Fruit fly (Drosophila melanogaster) whole organism, embryonic: Measurements from ENCODE around the gene CG16854.

ENCODE experiments used
- BEAF-32 ChIP-seq: fragments of 200-800 bp; sonication (Bioruptor generic); optimal IDR thresholded peaks from 3 replicates; lab custom pipeline; 2017; ENCODE audit warnings: missing biosample characterization, missing genetic modification characterization, mild to moderate bottlenecking, moderate library complexity, missing genetic modification reagents
- CG10274 ChIP-seq: fragments of 200-800 bp; sonication (Bioruptor generic); optimal IDR thresholded peaks from 3 replicates; lab custom pipeline; 2017; ENCODE audit warnings: missing biosample characterization, mild to moderate bottlenecking, missing genetic modification characterization
- CG11247 ChIP-seq: fragments of 200-800 bp; sonication (Bioruptor generic); IDR thresholded peaks from 2 replicates; pipeline ENCODE4 v1.3.6; 2022; ENCODE audit warnings: missing biosample characterization, missing genetic modification characterization
- CG13775 ChIP-seq: fragments of 200-800 bp; sonication (Bioruptor generic); optimal IDR thresholded peaks from 3 replicates; lab custom pipeline; 2017; ENCODE audit warnings: missing biosample characterization, mild to moderate bottlenecking, missing genetic modification characterization
- CG14050 ChIP-seq: fragments of 200-800 bp; sonication (Bioruptor generic); IDR thresholded peaks from 3 replicates; pipeline ENCODE4 v1.3.6; 2022; ENCODE audit warnings: missing biosample characterization, missing genetic modification characterization
- CG17568 ChIP-seq: fragments of 200-800 bp; sonication (Bioruptor generic); optimal IDR thresholded peaks from 2 replicates; lab custom pipeline; 2018; ENCODE audit warnings: missing biosample characterization, mild to moderate bottlenecking, missing genetic modification characterization, moderate library complexity
- CG18262 ChIP-seq: fragments of 200-800 bp; optimal IDR thresholded peaks from 3 replicates; lab custom pipeline; 2019; ENCODE audit warnings: missing biosample characterization, mild to moderate bottlenecking, missing genetic modification characterization, moderate library complexity
- CG31224 ChIP-seq: fragments of 200-800 bp; sonication (Bioruptor generic); IDR thresholded peaks from 2 replicates; pipeline ENCODE4 v1.3.6; 2022; ENCODE audit warnings: missing biosample characterization, missing genetic modification characterization
- CG3163 ChIP-seq: fragments of 200-800 bp; sonication (Bioruptor generic); optimal IDR thresholded peaks from 3 replicates; lab custom pipeline; 2016; ENCODE audit warnings: missing biosample characterization, missing genetic modification characterization
- CG6254 ChIP-seq: fragments of 200-800 bp; sonication (Bioruptor generic); optimal IDR thresholded peaks from 3 replicates; lab custom pipeline; 2017; ENCODE audit warnings: mild to moderate bottlenecking, missing biosample characterization, missing genetic modification reagents, missing genetic modification characterization
- CG6654 ChIP-seq: fragments of 200-800 bp; sonication (Bioruptor generic); optimal IDR thresholded peaks from 2 replicates; lab custom pipeline; 2017; ENCODE audit warnings: missing biosample characterization, mild to moderate bottlenecking, missing genetic modification characterization
- CG6683 ChIP-seq: fragments of 200-800 bp; sonication (Bioruptor generic); optimal IDR thresholded peaks from 2 replicates; lab custom pipeline; 2017; ENCODE audit warnings: missing biosample characterization, mild to moderate bottlenecking, missing genetic modification characterization, missing genetic modification reagents
- CG6813 ChIP-seq: fragments of 200-800 bp; sonication (Bioruptor generic); optimal IDR thresholded peaks from 2 replicates; lab custom pipeline; 2017; ENCODE audit warnings: missing biosample characterization, missing genetic modification characterization, mild to moderate bottlenecking, moderate library complexity, missing genetic modification reagents
- CG7928 ChIP-seq: fragments of 200-800 bp; sonication (Bioruptor generic); optimal IDR thresholded peaks from 2 replicates; lab custom pipeline; 2017; ENCODE audit warnings: missing biosample characterization, mild to moderate bottlenecking, missing genetic modification characterization
- CG7987 ChIP-seq: fragments of 200-800 bp; sonication (Bioruptor generic); optimal IDR thresholded peaks from 2 replicates; lab custom pipeline; 2018; ENCODE audit warnings: missing biosample characterization, mild to moderate bottlenecking, missing genetic modification characterization, moderate library complexity
- CG8281 ChIP-seq: fragments of 200-800 bp; sonication (Bioruptor generic); optimal IDR thresholded peaks from 2 replicates; lab custom pipeline; 2018; ENCODE audit warnings: missing biosample characterization, mild to moderate bottlenecking, missing genetic modification characterization, moderate library complexity
- CG8359 ChIP-seq: fragments of 200-800 bp; sonication (Bioruptor generic); optimal IDR thresholded peaks from 2 replicates; lab custom pipeline; 2017; ENCODE audit warnings: missing biosample characterization, mild to moderate bottlenecking, missing genetic modification characterization, borderline replicate concordance
- CG8765 ChIP-seq: fragments of 200-800 bp; sonication (Bioruptor generic); IDR thresholded peaks from 2 replicates; pipeline ENCODE4 v1.3.6; 2022; ENCODE audit warnings: missing biosample characterization, missing genetic modification characterization
- Chrac-16 ChIP-seq: fragments of 200-800 bp; sonication (Bioruptor generic); optimal IDR thresholded peaks from 3 replicates; lab custom pipeline; 2016; ENCODE audit warnings: missing biosample characterization, missing genetic modification characterization
- Dfd ChIP-seq, 2 experiments: fragments of >200 bp; optimal IDR thresholded peaks; 2 replicates each; lab custom pipeline; 2017; ENCODE audit warnings: missing biosample characterization in 2 of 2, missing genetic modification characterization in 2 of 2
- Nf-YB ChIP-seq: fragments of 200-800 bp; sonication (Bioruptor generic); optimal IDR thresholded peaks from 3 replicates; lab custom pipeline; 2019; ENCODE audit warnings: missing biosample characterization, mild to moderate bottlenecking, missing genetic modification characterization, moderate library complexity
- Pdp1 ChIP-seq, 2 experiments: fragments of 200-800 bp; sonication (Bioruptor generic); optimal IDR thresholded peaks; 3 replicates each; lab custom pipeline; 2016; ENCODE audit warnings: missing biosample characterization in 2 of 2, missing genetic modification characterization in 2 of 2, mild to moderate bottlenecking in 1 of 2, moderate library complexity in 1 of 2
- Side ChIP-seq: fragments of 200-800 bp; sonication (Bioruptor generic); optimal IDR thresholded peaks from 2 replicates; lab custom pipeline; 2016; ENCODE audit warnings: missing biosample characterization, missing genetic modification characterization
- Sin3A ChIP-seq: fragments of >200 bp; optimal IDR thresholded peaks from 2 replicates; lab custom pipeline; 2018
- Sry-δ ChIP-seq: fragments of 200-800 bp; sonication (Bioruptor generic); optimal IDR thresholded peaks from 2 replicates; lab custom pipeline; 2016; ENCODE audit warnings: missing biosample characterization, missing genetic modification characterization
- ato ChIP-seq: fragments of 200-800 bp; sonication (Bioruptor generic); IDR thresholded peaks from 2 replicates; pipeline ENCODE4 v1.3.6; 2022; ENCODE audit warnings: missing biosample characterization, missing genetic modification characterization; ENCODE audit not compliant: partially characterized antibody
- bbx ChIP-seq: fragments of 200-800 bp; sonication (Bioruptor generic); IDR thresholded peaks from 2 replicates; pipeline ENCODE4 v1.3.6; 2022; ENCODE audit warnings: missing biosample characterization, missing genetic modification characterization; ENCODE audit not compliant: partially characterized antibody
- corto ChIP-seq: fragments of 200-800 bp; sonication (Bioruptor generic); optimal IDR thresholded peaks from 2 replicates; lab custom pipeline; 2016; ENCODE audit warnings: missing biosample characterization, mild to moderate bottlenecking, missing genetic modification characterization, moderate library complexity
- gce ChIP-seq: fragments of 200-800 bp; sonication (Bioruptor generic); IDR thresholded peaks from 3 replicates; pipeline ENCODE4 v1.3.6; 2022; ENCODE audit warnings: missing biosample characterization, missing genetic modification characterization
- gem ChIP-seq: fragments of 200-800 bp; sonication (Bioruptor generic); optimal IDR thresholded peaks from 2 replicates; lab custom pipeline; 2019; ENCODE audit warnings: missing biosample characterization, mild to moderate bottlenecking, missing genetic modification characterization, moderate library complexity
- gro ChIP-seq: fragments of 200-800 bp; sonication (Bioruptor generic); optimal IDR thresholded peaks from 2 replicates; lab custom pipeline; 2016; ENCODE audit warnings: missing biosample characterization, missing genetic modification characterization
- insv ChIP-seq, 2 experiments: fragments of 200-800 bp; sonication (Bioruptor generic); optimal IDR thresholded peaks; 3 replicates each; lab custom pipeline; 2016 to 2018; ENCODE audit warnings: missing biosample characterization in 2 of 2, missing genetic modification characterization in 2 of 2
- inv ChIP-seq: fragments of 200-800 bp; sonication (Bioruptor generic); IDR thresholded peaks from 2 replicates; pipeline ENCODE4 v1.3.6; 2022; ENCODE audit warnings: missing biosample characterization, missing genetic modification characterization; ENCODE audit not compliant: partially characterized antibody
- lilli ChIP-seq: fragments of 200-800 bp; sonication (Bioruptor generic); optimal IDR thresholded peaks from 3 replicates; lab custom pipeline; 2016; ENCODE audit warnings: missing biosample characterization, missing genetic modification characterization
- mam ChIP-seq: fragments of 200-800 bp; sonication (Bioruptor generic); optimal IDR thresholded peaks from 3 replicates; lab custom pipeline; 2016; ENCODE audit warnings: missing biosample characterization, missing genetic modification characterization
- nerfin-2 ChIP-seq: fragments of 200-800 bp; sonication (Bioruptor generic); IDR thresholded peaks from 2 replicates; pipeline ENCODE4 v1.3.6; 2022; ENCODE audit warnings: missing biosample characterization, missing genetic modification characterization; ENCODE audit not compliant: partially characterized antibody
- pb ChIP-seq: fragments of 200-800 bp; sonication (Bioruptor generic); optimal IDR thresholded peaks from 3 replicates; lab custom pipeline; 2016; ENCODE audit warnings: missing biosample characterization, missing genetic modification characterization
- ro ChIP-seq: fragments of 200-800 bp; sonication (Bioruptor generic); IDR thresholded peaks from 2 replicates; pipeline ENCODE4 v1.3.6; 2022; ENCODE audit warnings: missing biosample characterization, missing genetic modification characterization
- run ChIP-seq: fragments of 200-800 bp; sonication (Bioruptor generic); optimal IDR thresholded peaks from 3 replicates; lab custom pipeline; 2018; ENCODE audit warnings: missing biosample characterization, mild to moderate bottlenecking, missing genetic modification characterization
- salm ChIP-seq: fragments of 200-800 bp; sonication (Bioruptor generic); optimal IDR thresholded peaks from 2 replicates; lab custom pipeline; 2018; ENCODE audit warnings: missing biosample characterization, mild to moderate bottlenecking, missing genetic modification characterization
- sc ChIP-seq, 3 experiments: fragments of >200 bp in 2 of 3; fragments of 200-800 bp in 1 of 3; sonication (Bioruptor generic) in 1 of 3; optimal IDR thresholded peaks; 2 replicates in 2 of 3; 3 replicates in 1 of 3; lab custom pipeline; 2017; ENCODE audit warnings: mild to moderate bottlenecking in 1 of 3, missing biosample characterization in 1 of 3, missing genetic modification characterization in 1 of 3, missing genetic modification reagents in 1 of 3
- sens-2 ChIP-seq: fragments of 200-800 bp; sonication (Bioruptor generic); IDR thresholded peaks from 2 replicates; pipeline ENCODE4 v1.3.6; 2022; ENCODE audit warnings: missing biosample characterization, missing genetic modification characterization
- seq ChIP-seq: fragments of 200-800 bp; sonication (Bioruptor generic); IDR thresholded peaks from 2 replicates; pipeline ENCODE4 v1.3.6; 2022; ENCODE audit warnings: missing biosample characterization, missing genetic modification characterization
- sna ChIP-seq: fragments of 200-800 bp; sonication (Bioruptor generic); IDR thresholded peaks from 2 replicates; pipeline ENCODE4 v1.3.6; 2022; ENCODE audit warnings: missing biosample characterization, missing genetic modification characterization; ENCODE audit not compliant: partially characterized antibody
- stc ChIP-seq: fragments of 200-800 bp; sonication (Bioruptor generic); IDR thresholded peaks from 2 replicates; pipeline ENCODE4 v1.3.6; 2022; ENCODE audit warnings: missing biosample characterization, missing genetic modification characterization
- tna ChIP-seq: fragments of 200-800 bp; sonication (Bioruptor generic); IDR thresholded peaks from 2 replicates; pipeline ENCODE4 v1.3.6; 2022; ENCODE audit warnings: missing biosample characterization, missing genetic modification characterization; ENCODE audit not compliant: partially characterized antibody
- vvl ChIP-seq: fragments of 200-800 bp; sonication (Bioruptor generic); IDR thresholded peaks from 2 replicates; pipeline ENCODE4 v1.3.6; 2022; ENCODE audit warnings: missing biosample characterization, missing genetic modification characterization
- z ChIP-seq: fragments of 200-800 bp; sonication (Bioruptor generic); IDR thresholded peaks from 3 replicates; pipeline ENCODE4 v1.3.6; 2022; ENCODE audit warnings: missing biosample characterization, missing genetic modification characterization
- zfh1 ChIP-seq: fragments of 200-800 bp; sonication (Bioruptor generic); IDR thresholded peaks from 3 replicates; pipeline ENCODE4 v1.3.6; 2022; ENCODE audit warnings: missing biosample characterization, missing genetic modification characterization

The CG16854 gene

dm6 chr2L:11066887-11067459 lies 19.5 kb upstream of the CG16854 start, which contains the start of gene Samuel (continued):
- TF ChIP-seq CG8765 (GFP tag; lab: Robert Waterston, UW) (no peak), sna (GFP tag; lab: Robert Waterston, UW) (0 out of 2 replicates have a peak, but pooled peaks have one; percentile 26), gem (tag; lab: Kevin White, UChicago) (peak; percentile 25), CG7928 (GFP tag; lab: Kevin White, UChicago) (no peak), lilli (no peak), CG7987 (no peak), CG6254 (GFP tag; lab: Kevin White, UChicago) (no peak), CG18262 (tag; lab: Kevin White, UChicago) (peak; percentile 23), Chrac-16 (GFP tag; lab: Kevin White, UChicago) (no peak), zfh1 (no peak), seq (GFP tag; lab: Robert Waterston, UW) (no peak), inv (GFP tag; lab: Robert Waterston, UW) (no peak), vvl (GFP tag; lab: Robert Waterston, UW) (no peak; the same call in none of the 2 replicates), BEAF-32 (no peak), CG10274 (no peak), CG14050 (GFP tag; lab: Robert Waterston, UW) (no peak), CG13775 (no peak), Sin3A (no peak), bbx (peak; percentile 32; the same call in 1 of the 2 replicates), run (tag; lab: Kevin White, UChicago) (no peak), salm (tag; lab: Kevin White, UChicago) (peak; percentile 54), CG3163 (GFP tag; lab: Kevin White, UChicago) (peak; percentile 99), Nf-YB (peak; percentile 73), CG6813 (GFP tag; lab: Kevin White, UChicago) (peak; percentile 20), Dfd (GFP tag; optimal IDR thresholded peaks at IDR 0.05; lab: Kevin White, UChicago) (no peak), z (GFP tag; lab: Robert Waterston, UW) (peak; percentile 23; the same call in 1 of the 3 replicates), sens-2 (peak; percentile 78), Sry-δ (GFP tag; lab: Kevin White, UChicago) (no peak), tna (GFP tag; lab: Robert Waterston, UW) (no peak), corto (peak; percentile 68), Pdp1 (GFP tag; optimal IDR thresholded peaks at IDR 0.05; lab: Kevin White, UChicago) (no peak), pb (GFP tag; lab: Kevin White, UChicago) (no peak), ato (GFP tag; lab: Robert Waterston, UW) (no peak), CG6683 (GFP tag; lab: Kevin White, UChicago) (no peak), ro (GFP tag; lab: Robert Waterston, UW) (no peak), gro (GFP tag; lab: Kevin White, UChicago) (peak; percentile 7), insv (GFP tag; optimal IDR thresholded peaks at IDR 0.05; lab: Kevin White, UChicago) (no peak), CG17568 (peak; percentile 45), CG11247 (GFP tag; lab: Robert Waterston, UW) (no peak), CG8281 (no peak), mam (no peak), gce (peak; percentile 46; the same call in 1 of the 3 replicates), CG31224 (GFP tag; lab: Robert Waterston, UW) (no peak), stc (no peak), nerfin-2 (no peak), sc (optimal IDR thresholded peaks at IDR 0.05; lab: Kevin White, UChicago) (no peak), sc (GFP tag; optimal IDR thresholded peaks at IDR 0.05; lab: Kevin White, UChicago) (no peak), CG6654 (no peak), Side (GFP tag; lab: Kevin White, UChicago) (no peak), CG8359 (GFP tag; lab: Kevin White, UChicago) (no peak)
